Fruit fly (Drosophila melanogaster) whole organism, embryonic: ENCODE data around the gene CG4313.

ENCODE experiments used
- Bdp1 ChIP-seq: fragments of 200-800 bp; sonication (Bioruptor generic); optimal IDR thresholded peaks from 3 replicates; lab custom pipeline; 2016; ENCODE audit warnings: missing biosample characterization, missing genetic modification characterization
- Bgb ChIP-seq: fragments of 200-800 bp; sonication (Bioruptor generic); IDR thresholded peaks from 2 replicates; pipeline ENCODE4 v1.3.6; 2022; ENCODE audit warnings: missing biosample characterization, missing genetic modification characterization; ENCODE audit not compliant: partially characterized antibody
- CG11695 ChIP-seq: fragments of 200-800 bp; sonication (Bioruptor generic); IDR thresholded peaks from 3 replicates; pipeline ENCODE4 v1.3.6; 2022; ENCODE audit warnings: missing biosample characterization, missing genetic modification characterization
- CG12104 ChIP-seq: fragments of 200-800 bp; sonication (Bioruptor generic); optimal IDR thresholded peaks from 3 replicates; lab custom pipeline; 2016; ENCODE audit warnings: missing biosample characterization, missing genetic modification characterization
- CG13287 ChIP-seq: fragments of 200-800 bp; sonication (Bioruptor generic); IDR thresholded peaks from 2 replicates; pipeline ENCODE4 v1.3.6; 2022; ENCODE audit warnings: missing biosample characterization, missing genetic modification characterization; ENCODE audit not compliant: partially characterized antibody
- CG17568 ChIP-seq: fragments of 200-800 bp; sonication (Bioruptor generic); optimal IDR thresholded peaks from 2 replicates; lab custom pipeline; 2018; ENCODE audit warnings: missing biosample characterization, mild to moderate bottlenecking, missing genetic modification characterization, moderate library complexity
- CG17829 ChIP-seq: fragments of 200-800 bp; optimal IDR thresholded peaks from 2 replicates; lab custom pipeline; 2019; ENCODE audit warnings: missing biosample characterization, mild to moderate bottlenecking, missing genetic modification characterization, moderate library complexity
- CG2678 ChIP-seq: fragments of 200-800 bp; sonication (Bioruptor generic); optimal IDR thresholded peaks from 3 replicates; lab custom pipeline; 2019; ENCODE audit warnings: missing biosample characterization, mild to moderate bottlenecking, missing genetic modification characterization, moderate library complexity
- CG3163 ChIP-seq: fragments of 200-800 bp; sonication (Bioruptor generic); optimal IDR thresholded peaks from 3 replicates; lab custom pipeline; 2016; ENCODE audit warnings: missing biosample characterization, missing genetic modification characterization
- CG33213 ChIP-seq: fragments of 200-800 bp; sonication (Bioruptor generic); optimal IDR thresholded peaks from 3 replicates; lab custom pipeline; 2016; ENCODE audit warnings: missing biosample characterization, missing genetic modification characterization
- CG34422 ChIP-seq: fragments of 200-800 bp; sonication (Bioruptor generic); IDR thresholded peaks from 3 replicates; pipeline ENCODE4 v1.3.6; 2022; ENCODE audit warnings: missing biosample characterization, missing genetic modification characterization
- CG4360 ChIP-seq: fragments of 200-800 bp; sonication (Bioruptor generic); IDR thresholded peaks from 2 replicates; pipeline ENCODE4 v1.3.6; 2022; ENCODE audit warnings: missing biosample characterization, missing genetic modification characterization
- CG4424 ChIP-seq: fragments of 200-800 bp; sonication (Bioruptor generic); optimal IDR thresholded peaks from 3 replicates; lab custom pipeline; 2016; ENCODE audit warnings: missing biosample characterization, missing genetic modification characterization
- CG8478 ChIP-seq: fragments of >200 bp; optimal IDR thresholded peaks from 2 replicates; lab custom pipeline; 2018
- Dek ChIP-seq: fragments of 200-800 bp; sonication (Bioruptor generic); optimal IDR thresholded peaks from 3 replicates; lab custom pipeline; 2019; ENCODE audit warnings: missing biosample characterization, mild to moderate bottlenecking, missing genetic modification characterization, moderate library complexity
- Dref ChIP-seq: fragments of 200-800 bp; sonication (Bioruptor generic); IDR thresholded peaks from 2 replicates; pipeline ENCODE4 v1.3.6; 2022; ENCODE audit warnings: missing biosample characterization, missing genetic modification characterization
- E2f1 ChIP-seq: fragments of 200-800 bp; sonication (Bioruptor generic); IDR thresholded peaks from 2 replicates; pipeline ENCODE4 v1.3.6; 2022; ENCODE audit warnings: missing biosample characterization, missing genetic modification characterization
- E2f2 ChIP-seq: fragments of 200-800 bp; sonication (Bioruptor generic); IDR thresholded peaks from 2 replicates; pipeline ENCODE4 v1.3.6; 2022; ENCODE audit warnings: missing biosample characterization, missing genetic modification characterization
- Ets97D ChIP-seq: fragments of 200-800 bp; sonication (Bioruptor generic); optimal IDR thresholded peaks from 3 replicates; lab custom pipeline; 2016; ENCODE audit warnings: missing biosample characterization, missing genetic modification characterization
- HLH3B ChIP-seq: fragments of 200-800 bp; sonication (Bioruptor generic); IDR thresholded peaks from 2 replicates; pipeline ENCODE4 v1.3.6; 2022; ENCODE audit warnings: missing biosample characterization, missing genetic modification characterization
- Jarid2 ChIP-seq: fragments of 200-800 bp; sonication (Bioruptor generic); optimal IDR thresholded peaks from 3 replicates; lab custom pipeline; 2017; ENCODE audit warnings: mild to moderate bottlenecking, missing biosample characterization, missing genetic modification reagents, missing genetic modification characterization
- Kr ChIP-seq: fragments of 200-800 bp; sonication (Bioruptor generic); optimal IDR thresholded peaks from 2 replicates; lab custom pipeline; 2017; ENCODE audit warnings: missing biosample characterization, mild to moderate bottlenecking, missing genetic modification characterization
- Mrtf ChIP-seq: fragments of 200-800 bp; sonication (Bioruptor generic); IDR thresholded peaks from 3 replicates; pipeline ENCODE4 v1.3.6; 2022; ENCODE audit warnings: missing biosample characterization, missing genetic modification characterization
- NFAT ChIP-seq: fragments of 200-800 bp; sonication (Bioruptor generic); IDR thresholded peaks from 2 replicates; pipeline ENCODE4 v1.3.6; 2022; ENCODE audit warnings: missing biosample characterization, missing genetic modification characterization
- Spps ChIP-seq: fragments of 200-800 bp; sonication (Bioruptor generic); optimal IDR thresholded peaks from 2 replicates; lab custom pipeline; 2018; ENCODE audit warnings: missing biosample characterization, mild to moderate bottlenecking, missing genetic modification characterization
- Sry-δ ChIP-seq: fragments of 200-800 bp; sonication (Bioruptor generic); optimal IDR thresholded peaks from 2 replicates; lab custom pipeline; 2016; ENCODE audit warnings: missing biosample characterization, missing genetic modification characterization
- ase ChIP-seq: fragments of 200-800 bp; sonication (Bioruptor generic); IDR thresholded peaks from 3 replicates; pipeline ENCODE4 v1.3.6; 2022; ENCODE audit warnings: missing biosample characterization, missing genetic modification characterization
- chm ChIP-seq: fragments of 200-800 bp; sonication (Bioruptor generic); IDR thresholded peaks from 2 replicates; pipeline ENCODE4 v1.3.6; 2022; ENCODE audit warnings: missing biosample characterization, missing genetic modification characterization
- ems ChIP-seq: fragments of 200-800 bp; sonication (Bioruptor generic); optimal IDR thresholded peaks from 3 replicates; lab custom pipeline; 2016; ENCODE audit warnings: missing biosample characterization, missing genetic modification characterization
- eve ChIP-seq, 2 experiments: fragments of >200 bp; optimal IDR thresholded peaks; 2 replicates each; lab custom pipeline; 2017; ENCODE audit warnings: missing biosample characterization in 2 of 2, missing genetic modification characterization in 2 of 2
- fru ChIP-seq: fragments of >200 bp; optimal IDR thresholded peaks from 2 replicates; lab custom pipeline; 2017
- grau ChIP-seq: fragments of 200-800 bp; optimal IDR thresholded peaks from 3 replicates; lab custom pipeline; 2019; ENCODE audit warnings: missing biosample characterization, mild to moderate bottlenecking, missing genetic modification characterization, moderate library complexity
- hbn ChIP-seq: fragments of 200-800 bp; sonication (Bioruptor generic); IDR thresholded peaks from 2 replicates; pipeline ENCODE4 v1.3.6; 2022; ENCODE audit warnings: missing biosample characterization, missing genetic modification characterization; ENCODE audit not compliant: partially characterized antibody
- insv ChIP-seq, 2 experiments: fragments of 200-800 bp; sonication (Bioruptor generic); optimal IDR thresholded peaks; 3 replicates each; lab custom pipeline; 2016 to 2018; ENCODE audit warnings: missing biosample characterization in 2 of 2, missing genetic modification characterization in 2 of 2
- jing ChIP-seq: fragments of 200-800 bp; sonication (Bioruptor generic); optimal IDR thresholded peaks from 2 replicates; lab custom pipeline; 2018; ENCODE audit warnings: missing biosample characterization, mild to moderate bottlenecking, missing genetic modification characterization
- kah ChIP-seq: fragments of 200-800 bp; sonication (Bioruptor generic); optimal IDR thresholded peaks from 2 replicates; lab custom pipeline; 2018; ENCODE audit warnings: missing biosample characterization, mild to moderate bottlenecking, missing genetic modification characterization
- knrl ChIP-seq: fragments of 200-800 bp; sonication (Bioruptor generic); IDR thresholded peaks from 3 replicates; pipeline ENCODE4 v1.3.6; 2022; ENCODE audit warnings: missing biosample characterization, missing genetic modification characterization; ENCODE audit not compliant: partially characterized antibody
- lbe ChIP-seq: fragments of 200-800 bp; sonication (Bioruptor generic); optimal IDR thresholded peaks from 2 replicates; lab custom pipeline; 2016; ENCODE audit warnings: missing biosample characterization, mild to moderate bottlenecking, missing genetic modification characterization
- lola ChIP-seq, 3 experiments: fragments of >200 bp in 2 of 3; fragments of 200-800 bp in 1 of 3; sonication (Bioruptor generic) in 1 of 3; optimal IDR thresholded peaks; 2 replicates each; lab custom pipeline; 2017 to 2019; ENCODE audit warnings: missing biosample characterization in 3 of 3, missing genetic modification characterization in 3 of 3, mild to moderate bottlenecking in 1 of 3, moderate library complexity in 1 of 3
- luna ChIP-seq: fragments of 200-800 bp; sonication (Bioruptor generic); optimal IDR thresholded peaks from 2 replicates; lab custom pipeline; 2016; ENCODE audit warnings: missing biosample characterization, missing genetic modification characterization
- nmo ChIP-seq: fragments of 200-800 bp; sonication (Bioruptor generic); optimal IDR thresholded peaks from 2 replicates; lab custom pipeline; 2018; ENCODE audit warnings: missing biosample characterization, mild to moderate bottlenecking, missing genetic modification characterization, moderate library complexity
- nom ChIP-seq: fragments of 200-800 bp; sonication (Bioruptor generic); optimal IDR thresholded peaks from 2 replicates; lab custom pipeline; 2017; ENCODE audit warnings: missing biosample characterization, missing genetic modification characterization, mild to moderate bottlenecking, moderate library complexity, missing genetic modification reagents
- oc ChIP-seq: fragments of 200-800 bp; sonication (Bioruptor generic); optimal IDR thresholded peaks from 2 replicates; lab custom pipeline; 2018; ENCODE audit warnings: missing biosample characterization, mild to moderate bottlenecking, missing genetic modification characterization, moderate library complexity
- phol ChIP-seq: fragments of 200-800 bp; sonication (Bioruptor generic); optimal IDR thresholded peaks from 3 replicates; lab custom pipeline; 2018; ENCODE audit warnings: missing biosample characterization, mild to moderate bottlenecking, missing genetic modification characterization, moderate library complexity
- psq ChIP-seq: fragments of 200-800 bp; sonication (Bioruptor generic); optimal IDR thresholded peaks from 2 replicates; lab custom pipeline; 2017; ENCODE audit warnings: missing biosample characterization, missing genetic modification characterization
- pzg ChIP-seq: fragments of 200-800 bp; sonication (Bioruptor generic); optimal IDR thresholded peaks from 3 replicates; lab custom pipeline; 2018; ENCODE audit warnings: missing biosample characterization, mild to moderate bottlenecking, missing genetic modification characterization, moderate library complexity
- schlank ChIP-seq: fragments of 200-800 bp; sonication (Bioruptor generic); optimal IDR thresholded peaks from 2 replicates; lab custom pipeline; 2018; ENCODE audit warnings: missing biosample characterization, mild to moderate bottlenecking, missing genetic modification characterization
- slbo ChIP-seq: fragments of 200-800 bp; sonication (Bioruptor generic); IDR thresholded peaks from 2 replicates; pipeline ENCODE4 v1.3.6; 2022; ENCODE audit warnings: missing biosample characterization, missing genetic modification characterization
- tap ChIP-seq: fragments of 200-800 bp; optimal IDR thresholded peaks from 3 replicates; lab custom pipeline; 2019; ENCODE audit warnings: missing biosample characterization, mild to moderate bottlenecking, missing genetic modification characterization, moderate library complexity
- vvl ChIP-seq: fragments of 200-800 bp; sonication (Bioruptor generic); IDR thresholded peaks from 2 replicates; pipeline ENCODE4 v1.3.6; 2022; ENCODE audit warnings: missing biosample characterization, missing genetic modification characterization
- z ChIP-seq: fragments of 200-800 bp; sonication (Bioruptor generic); IDR thresholded peaks from 3 replicates; pipeline ENCODE4 v1.3.6; 2022; ENCODE audit warnings: missing biosample characterization, missing genetic modification characterization
- zfh1 ChIP-seq: fragments of 200-800 bp; sonication (Bioruptor generic); IDR thresholded peaks from 3 replicates; pipeline ENCODE4 v1.3.6; 2022; ENCODE audit warnings: missing biosample characterization, missing genetic modification characterization

The CG4313 gene

dm6 chrX:2073325-2073724 lies 31.7 kb downstream of the CG4313 start, which contains the start of gene CG4199 (continued):
- TF ChIP-seq E2f1 (GFP tag; lab: Robert Waterston, UW) (no peak), tap (no peak), Dek (tag; lab: Kevin White, UChicago) (no peak), CG17829 (tag; lab: Kevin White, UChicago) (peak; percentile 18), CG33213 (peak; percentile 0), Spps (no peak), luna (GFP tag; lab: Kevin White, UChicago) (peak; percentile 15), nmo (GFP tag; lab: Kevin White, UChicago) (peak; percentile 24), insv (GFP tag; optimal IDR thresholded peaks at IDR 0.05; lab: Kevin White, UChicago) (no peak), CG2678 (no peak), NFAT (GFP tag; lab: Robert Waterston, UW) (peak; percentile 18; the same call in 1 of the 2 replicates), fru (lab: Kevin White, UChicago) (no peak), Bdp1 (GFP tag; lab: Kevin White, UChicago) (no peak), ase (no peak), CG4360 (GFP tag; lab: Robert Waterston, UW) (no peak), knrl (peak; percentile 48; the same call in 1 of the 3 replicates), Dref (GFP tag; lab: Robert Waterston, UW) (peak; percentile 44), oc (tag; lab: Kevin White, UChicago) (no peak), CG17568 (GFP tag; lab: Kevin White, UChicago) (no peak), CG8478 (lab: Kevin White, UChicago) (no peak), CG34422 (GFP tag; lab: Robert Waterston, UW) (peak; percentile 47; the same call in 1 of the 3 replicates), grau (tag; lab: Kevin White, UChicago) (peak; percentile 49), CG13287 (GFP tag; lab: Robert Waterston, UW) (peak; percentile 53; the same call in 1 of the 2 replicates), pzg (GFP tag; lab: Kevin White, UChicago) (peak; percentile 89), Kr (no peak), eve (GFP tag; optimal IDR thresholded peaks at IDR 0.05; lab: Kevin White, UChicago) (no peak), ems (GFP tag; lab: Kevin White, UChicago) (peak; percentile 5), Ets97D (peak; percentile 41), nom (GFP tag; lab: Kevin White, UChicago) (peak; percentile 27), lola (GFP tag; optimal IDR thresholded peaks at IDR 0.05; lab: Kevin White, UChicago) (no peak), Mrtf (GFP tag; lab: Robert Waterston, UW) (no peak), CG3163 (GFP tag; lab: Kevin White, UChicago) (no peak), Bgb (GFP tag; lab: Robert Waterston, UW) (peak; percentile 52), z (peak; percentile 81; the same call in 2 of the 3 replicates), chm (0 out of 2 replicates have a peak, but pooled peaks have one; percentile 24), schlank (no peak), phol (tag; lab: Kevin White, UChicago) (no peak), HLH3B (GFP tag; lab: Robert Waterston, UW) (no peak), CG4424 (GFP tag; lab: Kevin White, UChicago) (no peak), CG12104 (no peak), vvl (GFP tag; lab: Robert Waterston, UW) (peak; percentile 34; the same call in 1 of the 2 replicates), CG11695 (GFP tag; lab: Robert Waterston, UW) (no peak), zfh1 (GFP tag; lab: Robert Waterston, UW) (no peak), Sry-δ (GFP tag; lab: Kevin White, UChicago) (peak; percentile 67), lbe (GFP tag; lab: Kevin White, UChicago) (no peak), psq (GFP tag; lab: Kevin White, UChicago) (no peak), jing (no peak), E2f2 (GFP tag; lab: Robert Waterston, UW) (peak; percentile 80), kah (GFP tag; lab: Kevin White, UChicago) (peak; percentile 90), hbn (GFP tag; lab: Robert Waterston, UW) (no peak; the same call in 1 of the 2 replicates), slbo (GFP tag; lab: Robert Waterston, UW) (peak; percentile 34; the same call in 1 of the 2 replicates), Jarid2 (peak; percentile 18)
